Fruit fly (Drosophila melanogaster): ENCODE measurements around the gene CG4080.

The CG4080 gene

DNA sequence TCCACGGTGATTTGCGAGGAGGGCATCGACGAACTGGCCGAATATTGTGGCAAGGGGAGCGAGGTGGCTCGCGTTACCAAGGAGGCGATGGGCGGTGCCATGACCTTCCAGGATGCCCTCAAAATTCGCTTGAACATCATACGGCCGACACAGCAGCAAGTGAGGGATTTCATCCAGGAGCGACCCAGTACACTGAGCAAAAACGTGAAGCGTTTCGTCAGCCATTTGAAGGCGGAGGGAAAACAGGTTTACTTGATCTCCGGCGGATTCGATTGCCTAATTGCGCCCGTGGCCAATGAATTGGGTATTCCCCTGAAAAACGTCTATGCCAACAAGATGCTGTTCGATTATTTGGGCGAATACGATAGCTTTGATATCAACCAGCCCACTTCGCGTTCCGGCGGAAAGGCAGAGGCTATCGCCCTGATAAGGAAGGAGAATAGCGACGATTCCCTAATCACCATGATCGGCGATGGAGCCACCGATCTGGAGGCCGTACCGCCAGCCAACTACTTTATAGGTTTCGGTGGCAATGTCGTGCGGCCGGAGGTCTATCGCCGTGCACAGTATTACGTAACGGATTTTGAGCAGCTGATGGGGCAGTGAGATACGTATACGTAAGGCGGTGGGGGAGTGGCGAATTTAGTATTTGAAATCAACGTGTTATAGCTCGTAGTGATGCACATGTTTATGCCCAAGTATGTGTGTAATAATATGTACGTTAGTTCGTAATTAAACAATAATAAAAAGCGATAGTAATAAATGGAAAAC lies 24.9 kb upstream of the CG4080 start (continued):
- TF ChIP-seq Xrp1 (GFP tag; IDR thresholded peaks at IDR 0.05) (no peak), tup (GFP tag; optimal IDR thresholded peaks at IDR 0.05) (no peak), nom (GFP tag; optimal IDR thresholded peaks at IDR 0.05) (no peak), CG13287 (GFP tag; IDR thresholded peaks at IDR 0.05; ENCODE audit: partially characterized antibody) (0 out of 2 replicates have a peak, but pooled peaks have one; percentile 5), gcm (GFP tag; optimal IDR thresholded peaks at IDR 0.05) (no peak), CG9609 (GFP tag; optimal IDR thresholded peaks at IDR 0.05) (no peak), z (GFP tag; IDR thresholded peaks at IDR 0.05) (0 out of 3 replicates have a peak, but pooled peaks have one; percentile 39), CG10147 (GFP tag; optimal IDR thresholded peaks at IDR 0.05) (no peak), Lpt (GFP tag; optimal IDR thresholded peaks at IDR 0.05) (no peak), sug (tag; optimal IDR thresholded peaks at IDR 0.05) (peak; percentile 79), Ravus (GFP tag; IDR thresholded peaks at IDR 0.05) (no peak), CG11093 (GFP tag; IDR thresholded peaks at IDR 0.05) (no peak; the same call in 2 of the 3 replicates), disco-r (GFP tag; optimal IDR thresholded peaks at IDR 0.05) (no peak), zfh1 (GFP tag; IDR thresholded peaks at IDR 0.05) (no peak), crp (GFP tag; optimal IDR thresholded peaks at IDR 0.05) (peak in 1 of 2 experiments; percentile 53), vfl (GFP tag; optimal IDR thresholded peaks at IDR 0.05) (no peak), knrl (GFP tag; IDR thresholded peaks at IDR 0.05; ENCODE audit: partially characterized antibody) (no peak), Sry-δ (GFP tag; optimal IDR thresholded peaks at IDR 0.05) (no peak), Stat92E (GFP tag; optimal IDR thresholded peaks at IDR 0.05) (no peak), CG15696 (tag; optimal IDR thresholded peaks at IDR 0.05) (no peak), trem (tag; optimal IDR thresholded peaks at IDR 0.05) (no peak), BEAF-32 (GFP tag; optimal IDR thresholded peaks at IDR 0.05) (peak; percentile 8), pzg (GFP tag; optimal IDR thresholded peaks at IDR 0.05) (peak; percentile 4), Bgb (GFP tag; IDR thresholded peaks at IDR 0.05; ENCODE audit: partially characterized antibody) (0 out of 2 replicates have a peak, but pooled peaks have one; percentile 20), TFAM (GFP tag; optimal IDR thresholded peaks at IDR 0.05) (no peak), Hr51 (GFP tag; optimal IDR thresholded peaks at IDR 0.05) (peak in 1 of 2 experiments; percentile 0), tll (GFP tag; optimal IDR thresholded peaks at IDR 0.05) (no peak), exex (tag; optimal IDR thresholded peaks at IDR 0.05) (peak; percentile 61), CG6254 (GFP tag; optimal IDR thresholded peaks at IDR 0.05) (no peak), sob (GFP tag; IDR thresholded peaks at IDR 0.05) (no peak), CG9437 (GFP tag; optimal IDR thresholded peaks at IDR 0.05) (peak; percentile 98), HHEX (GFP tag; optimal IDR thresholded peaks at IDR 0.05) (no peak), oc (tag; optimal IDR thresholded peaks at IDR 0.05) (no peak), CG14441 (GFP tag; IDR thresholded peaks at IDR 0.05) (no peak), odd (GFP tag; optimal IDR thresholded peaks at IDR 0.05) (no peak), NK7.1 (GFP tag; optimal IDR thresholded peaks at IDR 0.05) (no peak), seq (GFP tag; IDR thresholded peaks at IDR 0.05) (no peak), CG15269 (tag; optimal IDR thresholded peaks at IDR 0.05) (no peak), CG4707 (GFP tag; optimal IDR thresholded peaks at IDR 0.05) (no peak), dati (GFP tag; IDR thresholded peaks at IDR 0.05) (no peak), pum (GFP tag; optimal IDR thresholded peaks at IDR 0.05) (no peak), jing (GFP tag; optimal IDR thresholded peaks at IDR 0.05) (no peak), E2f2 (GFP tag; IDR thresholded peaks at IDR 0.05) (no peak), CG7928 (GFP tag; optimal IDR thresholded peaks at IDR 0.05) (no peak), CG4820 (GFP tag; optimal IDR thresholded peaks at IDR 0.05) (no peak), Bteb2 (GFP tag; optimal IDR thresholded peaks at IDR 0.05) (no peak), bowl (GFP tag; IDR thresholded peaks at IDR 0.05) (no peak), tio (GFP tag; optimal IDR thresholded peaks at IDR 0.05) (no peak)

Measured in whole organism, embryonic.